Fruit fly (Drosophila melanogaster): ENCODE data around the gene Usp39.
A peak's percentile ranks its signal among the peaks of the same experiment; 100 is the strongest.

Usp39 gene

DNA sequence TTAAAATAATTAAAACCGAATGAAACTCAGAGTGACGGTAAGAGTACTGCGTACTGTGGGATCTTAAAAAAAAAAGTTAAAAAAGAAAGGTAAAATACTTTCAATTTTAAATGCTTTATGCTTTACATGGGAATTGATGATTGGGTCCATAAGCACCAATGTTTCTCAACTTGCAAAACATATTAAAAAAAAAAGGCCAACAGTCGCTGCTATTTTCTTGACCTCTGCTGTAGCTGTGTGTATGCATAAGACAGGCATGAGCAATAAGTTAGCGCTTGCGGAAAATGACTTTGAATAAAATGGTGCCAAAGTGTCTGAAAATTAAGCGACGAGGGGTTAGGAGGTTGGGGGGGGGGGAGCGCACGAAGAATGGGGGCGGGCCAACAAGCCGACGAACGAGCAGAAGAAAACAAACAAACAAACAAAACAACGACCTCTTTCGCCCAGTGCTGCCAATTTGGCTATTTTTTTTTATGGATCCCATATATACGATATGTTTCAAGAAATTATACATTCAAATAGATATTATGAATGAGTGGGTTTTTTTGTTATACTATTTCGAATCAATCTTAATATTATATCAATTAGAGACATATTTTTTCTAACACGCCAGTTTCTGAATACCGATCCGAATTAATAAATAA lies 11.6 kb downstream of the Usp39 start (continued):
- TF ChIP-seq Lim3 (GFP tag; IDR thresholded peaks at IDR 0.05) (no peak), Hmr (GFP tag; optimal IDR thresholded peaks at IDR 0.05) (no peak), corto (GFP tag; optimal IDR thresholded peaks at IDR 0.05) (no peak), CG4404 (GFP tag; IDR thresholded peaks at IDR 0.05) (no peak), CG11696 (GFP tag; IDR thresholded peaks at IDR 0.05) (peak; percentile 95), kay (GFP tag; optimal IDR thresholded peaks at IDR 0.05) (peak; percentile 47), CG14050 (GFP tag; IDR thresholded peaks at IDR 0.05) (peak; percentile 19; the same call in 1 of the 3 replicates), CG10274 (GFP tag; optimal IDR thresholded peaks at IDR 0.05) (no peak), wor (GFP tag; IDR thresholded peaks at IDR 0.05) (no peak), fd64A (GFP tag; optimal IDR thresholded peaks at IDR 0.05) (no peak), D (optimal IDR thresholded peaks at IDR 0.05) (no peak), D (GFP tag; optimal IDR thresholded peaks at IDR 0.05) (peak; percentile 39), CG8944 (GFP tag; optimal IDR thresholded peaks at IDR 0.05) (peak; percentile 7), jigr1 (GFP tag; IDR thresholded peaks at IDR 0.05) (0 out of 3 replicates have a peak, but pooled peaks have one; percentile 26), aop (GFP tag; IDR thresholded peaks at IDR 0.05) (no peak), CG1832 (GFP tag; optimal IDR thresholded peaks at IDR 0.05) (no peak), CG13424 (tag; optimal IDR thresholded peaks at IDR 0.05) (peak; percentile 44), tll (GFP tag; optimal IDR thresholded peaks at IDR 0.05) (no peak), Hey (tag; optimal IDR thresholded peaks at IDR 0.05) (no peak), CG3163 (GFP tag; optimal IDR thresholded peaks at IDR 0.05) (no peak), CG2678 (tag; optimal IDR thresholded peaks at IDR 0.05) (peak; percentile 64), CG42726 (GFP tag; IDR thresholded peaks at IDR 0.05; ENCODE audit: partially characterized antibody) (no peak), usp (GFP tag; optimal IDR thresholded peaks at IDR 0.05) (no peak), Ptx1 (GFP tag; IDR thresholded peaks at IDR 0.05) (peak; percentile 65), HmgD (GFP tag; optimal IDR thresholded peaks at IDR 0.05) (no peak), CG11247 (GFP tag; IDR thresholded peaks at IDR 0.05) (peak; percentile 59; the same call in 1 of the 2 replicates), vnd (GFP tag; IDR thresholded peaks at IDR 0.05; ENCODE audit: partially characterized antibody) (no peak), CG11093 (GFP tag; IDR thresholded peaks at IDR 0.05) (0 out of 3 replicates have a peak, but pooled peaks have one; percentile 25), Aef1 (GFP tag; IDR thresholded peaks at IDR 0.05) (peak; percentile 54; the same call in 2 of the 3 replicates), p53 (GFP tag; optimal IDR thresholded peaks at IDR 0.05) (no peak), Tbp (GFP tag; optimal IDR thresholded peaks at IDR 0.05) (no peak), ftz-f1 (GFP tag; optimal IDR thresholded peaks at IDR 0.05) (no peak), lilli (GFP tag; optimal IDR thresholded peaks at IDR 0.05) (peak; percentile 47), Hand (GFP tag; optimal IDR thresholded peaks at IDR 0.05) (peak; percentile 17), kah (GFP tag; optimal IDR thresholded peaks at IDR 0.05) (peak; percentile 17), az2 (GFP tag; optimal IDR thresholded peaks at IDR 0.05) (peak; percentile 31), Bteb2 (GFP tag; optimal IDR thresholded peaks at IDR 0.05) (no peak), danr (GFP tag; IDR thresholded peaks at IDR 0.05) (no peak), Mrtf (GFP tag; IDR thresholded peaks at IDR 0.05) (no peak), CG1603 (tag; optimal IDR thresholded peaks at IDR 0.05) (no peak), CG17802 (tag; optimal IDR thresholded peaks at IDR 0.05) (no peak), Deaf1 (tag; optimal IDR thresholded peaks at IDR 0.05) (no peak), hkb (optimal IDR thresholded peaks at IDR 0.05) (no peak), hkb (GFP tag; IDR thresholded peaks at IDR 0.05) (peak; percentile 82), Xbp1 (GFP tag; optimal IDR thresholded peaks at IDR 0.05) (peak; percentile 55), CG16779 (GFP tag; IDR thresholded peaks at IDR 0.05) (no peak), CG1647 (GFP tag; optimal IDR thresholded peaks at IDR 0.05) (no peak), CG1024 (GFP tag; IDR thresholded peaks at IDR 0.05) (peak; percentile 47; the same call in 1 of the 2 replicates), z (GFP tag; IDR thresholded peaks at IDR 0.05) (no peak), CG10431 (GFP tag; optimal IDR thresholded peaks at IDR 0.05) (no peak), her (GFP tag; optimal IDR thresholded peaks at IDR 0.05) (no peak), Atf-2 (GFP tag; optimal IDR thresholded peaks at IDR 0.05) (no peak)
